Worm (Caenorhabditis elegans) whole organism, late embryonic: ENCODE data around the gene W09C2.9.
"Not testable (repeated sequence)": the region's sequence is repeated elsewhere in the genome, so short reads cannot be mapped to it uniquely, and the experiment has no call there.

Experiments used
- C08G9.2 ChIP-seq: sonication (generic microtip); optimal IDR thresholded peaks from 2 replicates; lab custom pipeline; 2016; ENCODE audit warnings: mild to moderate bottlenecking, missing genetic modification characterization, moderate library complexity, missing compliant biosample characterization
- C38D4.7 ChIP-seq: fragments of 200-800 bp; sonication (Bioruptor generic); optimal IDR thresholded peaks from 2 replicates; lab custom pipeline; 2018; ENCODE audit warnings: mild to moderate bottlenecking, missing genetic modification characterization, moderate library complexity, missing compliant biosample characterization
- F13H6.1 ChIP-seq: sonication (generic microtip); optimal IDR thresholded peaks from 2 replicates; lab custom pipeline; 2016; ENCODE audit warnings: missing genetic modification characterization, missing compliant biosample characterization
- K02D7.2 ChIP-seq: sonication (generic microtip); optimal IDR thresholded peaks from 2 replicates; lab custom pipeline; 2017; ENCODE audit warnings: mild to moderate bottlenecking, missing genetic modification characterization, missing compliant biosample characterization
- T23F11.4 ChIP-seq: fragments of 200-800 bp; sonication (Bioruptor generic); optimal IDR thresholded peaks from 2 replicates; lab custom pipeline; 2018; ENCODE audit warnings: mild to moderate bottlenecking, missing genetic modification characterization, missing compliant biosample characterization
- Y22D7AL.16 ChIP-seq: sonication (generic microtip); optimal IDR thresholded peaks from 2 replicates; lab custom pipeline; 2016; ENCODE audit warnings: missing genetic modification characterization, missing compliant biosample characterization
- ama-1 ChIP-seq: fragments of 150-350 bp; optimal IDR thresholded peaks from 2 replicates; lab custom pipeline; 2014
- ceh-14 ChIP-seq: sonication (generic microtip); optimal IDR thresholded peaks from 2 replicates; lab custom pipeline; 2016; ENCODE audit warnings: missing genotype, missing genetic modification characterization, missing compliant biosample characterization
- ceh-18 ChIP-seq: sonication (generic microtip); optimal IDR thresholded peaks from 2 replicates; lab custom pipeline; 2016; ENCODE audit warnings: missing genetic modification characterization, missing compliant biosample characterization
- ceh-2 ChIP-seq: sonication (generic microtip); optimal IDR thresholded peaks from 2 replicates; lab custom pipeline; 2016; ENCODE audit warnings: missing genotype, missing genetic modification characterization, missing compliant biosample characterization
- ceh-31 ChIP-seq: sonication (generic microtip); optimal IDR thresholded peaks from 2 replicates; lab custom pipeline; 2016; ENCODE audit warnings: missing genetic modification characterization, missing compliant biosample characterization
- ceh-34 ChIP-seq: sonication (generic microtip); optimal IDR thresholded peaks from 2 replicates; lab custom pipeline; 2016; ENCODE audit warnings: mild to moderate bottlenecking, missing genetic modification characterization, missing compliant biosample characterization
- ceh-45 ChIP-seq: fragments of 200-800 bp; sonication (Bioruptor generic); IDR thresholded peaks from 2 replicates; pipeline ENCODE4 v1.3.6; 2022; ENCODE audit warnings: missing genetic modification reagents, missing genetic modification characterization, missing compliant biosample characterization
- ceh-48 ChIP-seq: sonication (generic microtip); optimal IDR thresholded peaks from 2 replicates; lab custom pipeline; 2016; ENCODE audit warnings: missing genetic modification characterization, inconsistent platforms, missing compliant biosample characterization
- che-1 ChIP-seq: sonication (generic microtip); optimal IDR thresholded peaks from 2 replicates; lab custom pipeline; 2016; ENCODE audit warnings: mild to moderate bottlenecking, missing genetic modification characterization, missing compliant biosample characterization
- dve-1 ChIP-seq: sonication (generic microtip); optimal IDR thresholded peaks from 2 replicates; lab custom pipeline; 2017; ENCODE audit warnings: antibody characterized with exemption, mild to moderate bottlenecking, missing genetic modification characterization, missing compliant biosample characterization
- elt-2 ChIP-seq: sonication (generic microtip); optimal IDR thresholded peaks from 2 replicates; lab custom pipeline; 2016; ENCODE audit warnings: missing genetic modification reagents, missing genetic modification characterization, missing compliant biosample characterization
- ets-4 ChIP-seq: sonication (generic microtip); optimal IDR thresholded peaks from 2 replicates; lab custom pipeline; 2016; ENCODE audit warnings: missing genetic modification characterization, missing compliant biosample characterization
- eyg-1 ChIP-seq: sonication (generic microtip); optimal IDR thresholded peaks from 2 replicates; lab custom pipeline; 2016; ENCODE audit warnings: missing genotype, missing genetic modification characterization, missing compliant biosample characterization
- fax-1 ChIP-seq: sonication (generic microtip); optimal IDR thresholded peaks from 2 replicates; lab custom pipeline; 2016; ENCODE audit warnings: missing genotype, missing genetic modification characterization, missing compliant biosample characterization
- fkh-10 ChIP-seq: fragments of 150-350 bp; optimal IDR thresholded peaks from 2 replicates; lab custom pipeline; 2014; ENCODE audit warnings: missing biosample characterization, missing genetic modification reagents, missing genetic modification characterization
- fkh-6 ChIP-seq: sonication (generic microtip); optimal IDR thresholded peaks from 2 replicates; lab custom pipeline; 2016; ENCODE audit warnings: missing genetic modification characterization, missing compliant biosample characterization
- hlh-13 ChIP-seq: fragments of 200-800 bp; sonication (Bioruptor generic); optimal IDR thresholded peaks from 2 replicates; lab custom pipeline; 2018; ENCODE audit warnings: mild to moderate bottlenecking, missing genetic modification characterization, missing compliant biosample characterization
- hlh-15 ChIP-seq: sonication (generic microtip); optimal IDR thresholded peaks from 2 replicates; lab custom pipeline; 2016; ENCODE audit warnings: missing genetic modification characterization, missing compliant biosample characterization
- hlh-30 ChIP-seq: sonication (generic microtip); optimal IDR thresholded peaks from 2 replicates; lab custom pipeline; 2017; ENCODE audit warnings: antibody characterized with exemption, missing genetic modification characterization, missing compliant biosample characterization; ENCODE audit not compliant: insufficient read depth
- lim-6 ChIP-seq: sonication (generic microtip); optimal IDR thresholded peaks from 2 replicates; lab custom pipeline; 2016; ENCODE audit warnings: missing genetic modification characterization, missing compliant biosample characterization
- madf-2 ChIP-seq: sonication (generic microtip); optimal IDR thresholded peaks from 2 replicates; lab custom pipeline; 2017; ENCODE audit warnings: missing genetic modification characterization, missing compliant biosample characterization
- mec-3 ChIP-seq: sonication (generic microtip); optimal IDR thresholded peaks from 2 replicates; lab custom pipeline; 2016; ENCODE audit warnings: borderline replicate concordance, missing genetic modification characterization, missing compliant biosample characterization
- nhr-11 ChIP-seq: fragments of 150-350 bp; optimal IDR thresholded peaks from 2 replicates; lab custom pipeline; 2014; ENCODE audit warnings: missing biosample characterization, missing genetic modification characterization
- nhr-232 ChIP-seq: sonication (generic microtip); optimal IDR thresholded peaks from 2 replicates; lab custom pipeline; 2016; ENCODE audit warnings: missing genetic modification characterization, missing compliant biosample characterization
- pat-9 ChIP-seq: fragments of 200-800 bp; sonication (Bioruptor generic); optimal IDR thresholded peaks from 2 replicates; lab custom pipeline; 2018; ENCODE audit warnings: mild to moderate bottlenecking, missing genetic modification characterization, moderate library complexity, missing compliant biosample characterization
- pha-4 ChIP-seq: fragments of 150-350 bp; optimal IDR thresholded peaks from 2 replicates; lab custom pipeline; 2018; ENCODE audit warnings: missing biosample characterization, missing genetic modification reagents, missing genetic modification characterization
- pqm-1 ChIP-seq: sonication (generic microtip); optimal IDR thresholded peaks from 2 replicates; lab custom pipeline; 2016; ENCODE audit warnings: missing genetic modification characterization, missing compliant biosample characterization
- pros-1 ChIP-seq: fragments of 150-350 bp; optimal IDR thresholded peaks from 2 replicates; lab custom pipeline; 2014; ENCODE audit warnings: missing biosample characterization, missing genetic modification reagents, missing genetic modification characterization
- ref-2 ChIP-seq: sonication (generic microtip); optimal IDR thresholded peaks from 2 replicates; lab custom pipeline; 2016; ENCODE audit warnings: missing genetic modification characterization, missing compliant biosample characterization
- rnt-1 ChIP-seq: sonication (generic microtip); optimal IDR thresholded peaks from 2 replicates; lab custom pipeline; 2016; ENCODE audit warnings: missing genetic modification characterization, missing compliant biosample characterization
- sox-2 ChIP-seq: fragments of 200-800 bp; sonication (Bioruptor generic); IDR thresholded peaks from 2 replicates; pipeline ENCODE4 v1.3.6; 2022; ENCODE audit warnings: missing genetic modification reagents, missing genetic modification characterization, missing compliant biosample characterization
- sox-4 ChIP-seq: sonication (generic microtip); optimal IDR thresholded peaks from 2 replicates; lab custom pipeline; 2017; ENCODE audit warnings: mild to moderate bottlenecking, missing genetic modification characterization, inconsistent platforms, missing compliant biosample characterization
- tbx-2 ChIP-seq: sonication (generic microtip); optimal IDR thresholded peaks from 2 replicates; lab custom pipeline; 2016; ENCODE audit warnings: missing genetic modification characterization, missing compliant biosample characterization
- unc-3 ChIP-seq, 2 experiments: fragments of 200-800 bp in 1 of 2; sonication (Bioruptor generic) in 1 of 2; sonication (generic microtip) in 1 of 2; conservative IDR thresholded peaks in 1 of 2; optimal IDR thresholded peaks in 1 of 2; 2 replicates each; pipeline versions ENCODE4 v1.3.6 to Lab custom; 2016 to 2022; ENCODE audit warnings: missing compliant biosample characterization in 2 of 2, missing genetic modification characterization in 2 of 2, missing genetic modification reagents in 1 of 2
- unc-55 ChIP-seq: sonication (generic microtip); optimal IDR thresholded peaks from 2 replicates; lab custom pipeline; 2017; ENCODE audit warnings: missing biosample characterization, missing genetic modification reagents, missing genetic modification characterization
- zip-5 ChIP-seq: sonication (generic microtip); optimal IDR thresholded peaks from 2 replicates; lab custom pipeline; 2016; ENCODE audit warnings: missing genetic modification characterization, missing compliant biosample characterization
- ztf-16 ChIP-seq: sonication (generic microtip); optimal IDR thresholded peaks from 2 replicates; lab custom pipeline; 2017; ENCODE audit warnings: missing genetic modification characterization, missing compliant biosample characterization

Gene W09C2.9

DNA sequence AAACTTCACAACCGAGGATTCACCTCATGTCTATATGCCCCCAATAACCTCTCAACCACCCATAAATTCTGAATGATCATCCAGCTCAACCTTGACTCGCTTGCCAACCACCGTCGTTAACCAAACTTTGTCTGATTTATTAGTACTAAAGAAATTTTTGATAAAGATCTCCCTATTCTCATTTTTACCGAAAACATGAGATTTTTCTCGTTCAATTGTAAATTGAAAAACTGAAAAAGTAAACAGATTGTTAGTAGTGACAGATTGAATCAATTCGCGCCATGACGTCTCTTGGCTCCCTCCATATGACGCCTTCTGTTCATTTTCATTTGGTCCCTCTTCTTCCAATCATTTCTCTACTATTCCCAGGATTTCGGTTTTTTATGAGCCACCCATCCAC is 15.2 kb downstream of the W09C2.9 start:
- TF ChIP-seq zip-5 (tag; lab: Kevin White, UChicago) (no peak), mec-3 (tag; lab: Kevin White, UChicago) (no peak), C08G9.2 (tag; lab: Kevin White, UChicago) (no peak), dve-1 (tag; lab: Kevin White, UChicago) (no peak), madf-2 (tag; lab: Kevin White, UChicago) (no peak), lim-6 (no peak), ceh-14 (no peak), pat-9 (tag; lab: Kevin White, UChicago) (no peak), ztf-16 (tag; lab: Kevin White, UChicago) (no peak), F13H6.1 (tag; lab: Kevin White, UChicago) (no peak), rnt-1 (no peak), pqm-1 (tag; lab: Kevin White, UChicago) (no peak), ref-2 (no peak), fkh-6 (tag; lab: Kevin White, UChicago) (no peak), ama-1 (lab: Kevin White, UChicago) (no peak), elt-2 (tag; lab: Kevin White, UChicago) (no peak), ceh-45 (GFP tag; lab: Robert Waterston, UW) (no peak), eyg-1 (tag; lab: Kevin White, UChicago) (no peak)

DNA sequence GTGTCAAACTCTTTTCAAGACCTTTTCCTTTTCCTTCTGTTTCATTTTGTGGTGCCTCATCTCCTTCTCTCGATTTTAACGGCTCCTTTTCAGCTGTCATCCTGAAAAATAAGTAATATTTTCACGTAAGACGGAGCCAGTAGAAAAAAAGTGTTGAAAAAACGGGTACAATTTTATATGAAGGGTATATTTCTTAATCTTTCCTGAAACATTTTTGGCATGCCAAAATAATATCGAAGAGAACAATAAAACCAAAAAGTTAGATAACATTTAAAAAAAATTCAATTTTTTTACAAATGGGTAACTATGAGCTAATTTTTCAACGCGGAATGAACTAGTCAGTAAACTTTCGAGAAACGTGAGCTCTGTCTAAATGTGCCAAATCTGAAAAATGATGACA is 21.6 kb downstream of the W09C2.9 start, which contains the start of gene aat-1:
Gene aat-1, minus strand, starts transcription at position 101 of the 400 bp plus-strand sequence.
- TF ChIP-seq fax-1 (no peak), fkh-10 (GFP tag; lab: Kevin White, UChicago) (no peak), rnt-1 (no peak), ceh-2 (tag; lab: Kevin White, UChicago) (no peak), sox-2 (GFP tag; lab: Robert Waterston, UW) (no peak), ceh-31 (no peak), nhr-232 (tag; lab: Kevin White, UChicago) (no peak), Y22D7AL.16 (tag; lab: Kevin White, UChicago) (no peak), pqm-1 (tag; lab: Kevin White, UChicago) (no peak), ceh-45 (GFP tag; lab: Robert Waterston, UW) (no peak), tbx-2 (tag; lab: Kevin White, UChicago) (no peak)

DNA sequence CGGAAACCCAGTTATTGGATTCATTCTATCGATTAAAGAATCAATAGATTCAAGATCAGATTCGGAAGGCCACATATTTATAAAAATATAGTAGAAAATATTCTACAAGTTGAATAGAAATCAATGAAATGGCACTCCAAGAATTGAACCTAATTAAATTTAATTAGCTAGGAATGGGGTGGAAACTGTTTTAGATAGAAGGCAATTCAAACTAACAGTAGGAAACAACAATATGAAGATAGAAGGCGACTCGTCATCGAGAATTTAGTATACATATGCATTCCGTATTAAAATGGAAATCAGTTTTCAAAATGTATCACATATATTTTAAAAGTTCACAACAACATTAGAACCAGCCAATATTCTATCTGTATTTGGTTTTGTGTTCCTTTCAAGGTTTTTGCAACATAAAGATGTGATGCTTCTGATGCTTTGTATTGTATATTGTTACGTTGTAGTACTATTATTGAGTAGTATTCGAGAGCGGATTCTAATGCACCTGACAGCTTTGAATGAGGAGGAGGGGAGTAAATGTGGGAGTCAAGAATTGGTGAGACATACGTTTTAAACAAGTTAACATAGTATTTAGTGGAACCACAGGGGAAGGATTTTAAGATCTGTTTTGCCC is 27.3 kb downstream of the W09C2.9 start, which contains the start of the genes F27C8.3 and F27C8.2:
Gene F27C8.3, minus strand, starts transcription at position 101 of the 628 bp plus-strand sequence.
Gene F27C8.2, plus strand, starts transcription at position 578 of the 628 bp plus-strand sequence.
- TF ChIP-seq fkh-6, nhr-232, ets-4 (tag; lab: Kevin White, UChicago): not testable (repeated sequence)
- TF ChIP-seq, all 69 proteins: peak for 0; not testable (repeated sequence) for 69

DNA sequence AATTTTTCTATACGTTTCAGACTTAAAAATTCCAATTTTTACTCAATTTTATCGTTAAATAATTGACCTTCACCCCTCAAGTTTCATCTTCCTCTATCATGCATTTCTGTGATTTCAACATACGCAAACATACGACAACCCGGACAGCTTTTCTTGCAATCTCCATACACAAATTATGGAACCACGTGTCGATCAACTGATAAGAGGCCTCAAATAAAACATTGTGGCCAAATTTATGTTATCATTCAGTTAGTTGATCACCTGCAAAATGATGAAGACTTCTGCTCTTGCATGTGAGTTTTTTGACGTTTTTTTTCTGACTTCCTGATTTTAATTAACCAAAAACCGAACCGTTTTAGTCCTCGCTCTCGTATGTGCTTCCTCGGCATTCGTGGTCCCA is 29.7 kb downstream of the W09C2.9 start, which contains the start of gene spp-18:
Gene spp-18, plus strand, starts transcription at position 257 of the 400 bp plus-strand sequence.
- TF ChIP-seq K02D7.2 (no peak), ceh-48 (tag; lab: Kevin White, UChicago) (no peak), rnt-1 (no peak), sox-4 (tag; lab: Kevin White, UChicago) (no peak), pros-1 (no peak), T23F11.4 (GFP tag; lab: Kevin White, UChicago) (no peak), elt-2 (tag; lab: Kevin White, UChicago) (peak; percentile 27)

DNA sequence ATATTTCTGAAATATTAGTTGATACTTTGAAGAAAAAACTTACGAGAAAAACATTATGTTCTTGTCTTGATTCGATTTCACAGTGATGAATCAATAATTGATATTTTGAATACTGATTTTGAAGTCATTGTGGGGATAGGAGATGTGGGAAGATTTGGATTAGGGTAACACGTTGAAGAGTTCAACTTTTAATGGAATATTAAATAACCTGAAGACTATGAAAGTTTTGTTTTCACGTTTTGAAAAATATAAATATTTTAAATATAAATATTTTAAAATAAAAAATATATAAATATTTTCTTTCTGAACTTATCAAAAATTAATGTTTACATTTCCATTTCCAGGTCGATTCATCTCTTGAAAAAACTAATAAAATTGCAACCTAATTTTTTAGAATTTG is 30.8 kb downstream of the W09C2.9 start, which contains the start of gene pei-1:
Gene pei-1, minus strand, starts transcription at position 101 of the 400 bp plus-strand sequence.
- no peak for TF ChIP-seq F13H6.1 (tag; lab: Kevin White, UChicago)
- no peak for TF ChIP-seq tbx-2 (tag; lab: Kevin White, UChicago)
- no peak for TF ChIP-seq unc-3 (GFP tag; conservative IDR thresholded peaks at IDR 0.05; lab: Robert Waterston, UW)
- no peak for TF ChIP-seq unc-3 (tag; optimal IDR thresholded peaks at IDR 0.05; lab: Kevin White, UChicago)
- TF ChIP-seq sox-4 (tag; lab: Kevin White, UChicago): no peak
- TF ChIP-seq fax-1: no peak
- TF ChIP-seq T23F11.4 (GFP tag; lab: Kevin White, UChicago): no peak
- no peak for TF ChIP-seq C38D4.7
- no peak for TF ChIP-seq ceh-31
- TF ChIP-seq che-1 (tag; lab: Kevin White, UChicago): no peak
- no peak for TF ChIP-seq nhr-11
- TF ChIP-seq eyg-1 (tag; lab: Kevin White, UChicago): no peak
- TF ChIP-seq unc-55 (GFP tag; lab: Kevin White, UChicago): no peak
- no peak for TF ChIP-seq ceh-18
- TF ChIP-seq hlh-15: no peak
- TF ChIP-seq hlh-30 (tag; lab: Kevin White, UChicago): no peak
- no peak for TF ChIP-seq pha-4 (tag; lab: Kevin White, UChicago)
- no peak for TF ChIP-seq hlh-13 (GFP tag; lab: Kevin White, UChicago)
- TF ChIP-seq ceh-34 (tag; lab: Kevin White, UChicago): no peak
- no peak for TF ChIP-seq elt-2 (tag; lab: Kevin White, UChicago)
